Fruit fly (Drosophila melanogaster) whole organism, embryonic: Measurements from ENCODE around the gene LSm3.

Experiments used
- Atf6 ChIP-seq: fragments of 200-800 bp; sonication (Bioruptor generic); IDR thresholded peaks from 2 replicates; pipeline ENCODE4 v1.3.6; 2022; ENCODE audit warnings: missing biosample characterization, missing genetic modification characterization
- CG10274 ChIP-seq: fragments of 200-800 bp; sonication (Bioruptor generic); optimal IDR thresholded peaks from 3 replicates; lab custom pipeline; 2017; ENCODE audit warnings: missing biosample characterization, mild to moderate bottlenecking, missing genetic modification characterization
- CG10543 ChIP-seq: fragments of 200-800 bp; sonication (Bioruptor generic); optimal IDR thresholded peaks from 3 replicates; lab custom pipeline; 2017; ENCODE audit warnings: missing biosample characterization, mild to moderate bottlenecking, missing genetic modification characterization, moderate library complexity
- CG11504 ChIP-seq: fragments of 200-800 bp; sonication (Bioruptor generic); optimal IDR thresholded peaks from 3 replicates; lab custom pipeline; 2019; ENCODE audit warnings: missing biosample characterization, mild to moderate bottlenecking, missing genetic modification characterization, moderate library complexity
- CG11696 ChIP-seq: fragments of 200-800 bp; sonication (Bioruptor generic); IDR thresholded peaks from 2 replicates; pipeline ENCODE4 v1.3.6; 2022; ENCODE audit warnings: missing biosample characterization, missing genetic modification characterization
- CG11723 ChIP-seq: fragments of 200-800 bp; sonication (Bioruptor generic); optimal IDR thresholded peaks from 2 replicates; lab custom pipeline; 2017; ENCODE audit warnings: missing biosample characterization, mild to moderate bottlenecking, missing genetic modification characterization
- CG13775 ChIP-seq: fragments of 200-800 bp; sonication (Bioruptor generic); optimal IDR thresholded peaks from 3 replicates; lab custom pipeline; 2017; ENCODE audit warnings: missing biosample characterization, mild to moderate bottlenecking, missing genetic modification characterization
- CG15073 ChIP-seq: fragments of 200-800 bp; sonication (Bioruptor generic); optimal IDR thresholded peaks from 2 replicates; lab custom pipeline; 2016; ENCODE audit warnings: missing biosample characterization, missing genetic modification characterization
- CG15601 ChIP-seq: fragments of 200-800 bp; sonication (Bioruptor generic); optimal IDR thresholded peaks from 3 replicates; lab custom pipeline; 2019; ENCODE audit warnings: missing biosample characterization, mild to moderate bottlenecking, missing genetic modification characterization, moderate library complexity
- CG2120 ChIP-seq: fragments of 200-800 bp; sonication (Bioruptor generic); optimal IDR thresholded peaks from 3 replicates; lab custom pipeline; 2016; ENCODE audit warnings: missing biosample characterization, missing genetic modification characterization
- CG2129 ChIP-seq: fragments of 200-800 bp; sonication (Bioruptor generic); IDR thresholded peaks from 2 replicates; pipeline ENCODE4 v1.3.6; 2022; ENCODE audit warnings: missing biosample characterization, missing genetic modification characterization; ENCODE audit not compliant: partially characterized antibody
- CG2712 ChIP-seq: fragments of 200-800 bp; optimal IDR thresholded peaks from 3 replicates; lab custom pipeline; 2019; ENCODE audit warnings: missing biosample characterization, mild to moderate bottlenecking, missing genetic modification characterization, moderate library complexity
- CG30431 ChIP-seq: fragments of 200-800 bp; sonication (Bioruptor generic); optimal IDR thresholded peaks from 2 replicates; lab custom pipeline; 2017; ENCODE audit warnings: missing biosample characterization, missing genetic modification characterization
- CG32767 ChIP-seq: fragments of 200-800 bp; sonication (Bioruptor generic); IDR thresholded peaks from 2 replicates; pipeline ENCODE4 v1.3.6; 2022; ENCODE audit warnings: missing biosample characterization, missing genetic modification characterization
- CG34376 ChIP-seq: fragments of 200-800 bp; sonication (Bioruptor generic); optimal IDR thresholded peaks from 2 replicates; lab custom pipeline; 2018; ENCODE audit warnings: missing biosample characterization, mild to moderate bottlenecking, missing genetic modification characterization
- CG3726 ChIP-seq: fragments of 200-800 bp; sonication (Bioruptor generic); IDR thresholded peaks from 3 replicates; pipeline ENCODE4, ENCODE4 v1.3.6; 2022; ENCODE audit warnings: missing biosample characterization, missing genetic modification characterization
- CG4328 ChIP-seq: fragments of 200-800 bp; sonication (Bioruptor generic); optimal IDR thresholded peaks from 3 replicates; lab custom pipeline; 2017; ENCODE audit warnings: missing biosample characterization, missing genetic modification reagents, missing genetic modification characterization
- CG6654 ChIP-seq: fragments of 200-800 bp; sonication (Bioruptor generic); optimal IDR thresholded peaks from 2 replicates; lab custom pipeline; 2017; ENCODE audit warnings: missing biosample characterization, mild to moderate bottlenecking, missing genetic modification characterization
- CG7839 ChIP-seq: fragments of 200-800 bp; sonication (Bioruptor generic); optimal IDR thresholded peaks from 3 replicates; lab custom pipeline; 2018; ENCODE audit warnings: missing biosample characterization, mild to moderate bottlenecking, missing genetic modification characterization, moderate library complexity
- CG9215 ChIP-seq: fragments of 200-800 bp; sonication (Bioruptor generic); IDR thresholded peaks from 2 replicates; pipeline ENCODE4 v1.3.6; 2022; ENCODE audit warnings: missing biosample characterization, missing genetic modification characterization
- CG9797 ChIP-seq: fragments of 200-800 bp; sonication (Bioruptor generic); optimal IDR thresholded peaks from 3 replicates; lab custom pipeline; 2018; ENCODE audit warnings: missing biosample characterization, mild to moderate bottlenecking, missing genetic modification characterization
- CG9876 ChIP-seq: fragments of 200-800 bp; sonication (Bioruptor generic); optimal IDR thresholded peaks from 2 replicates; lab custom pipeline; 2016; ENCODE audit warnings: missing biosample characterization, missing genetic modification characterization
- Dip3 ChIP-seq: fragments of 200-800 bp; sonication (Bioruptor generic); optimal IDR thresholded peaks from 3 replicates; lab custom pipeline; 2016; ENCODE audit warnings: missing biosample characterization, missing genetic modification characterization
- Dp ChIP-seq: fragments of 200-800 bp; sonication (Bioruptor generic); optimal IDR thresholded peaks from 2 replicates; lab custom pipeline; 2018; ENCODE audit warnings: missing biosample characterization, mild to moderate bottlenecking, missing genetic modification characterization, moderate library complexity
- Drgx ChIP-seq: fragments of 200-800 bp; sonication (Bioruptor generic); IDR thresholded peaks from 2 replicates; pipeline ENCODE4 v1.3.6; 2022; ENCODE audit warnings: missing biosample characterization, missing genetic modification characterization
- HLH3B ChIP-seq: fragments of 200-800 bp; sonication (Bioruptor generic); IDR thresholded peaks from 2 replicates; pipeline ENCODE4 v1.3.6; 2022; ENCODE audit warnings: missing biosample characterization, missing genetic modification characterization
- Jarid2 ChIP-seq: fragments of 200-800 bp; sonication (Bioruptor generic); optimal IDR thresholded peaks from 3 replicates; lab custom pipeline; 2017; ENCODE audit warnings: mild to moderate bottlenecking, missing biosample characterization, missing genetic modification reagents, missing genetic modification characterization
- Mes4 ChIP-seq: fragments of 200-800 bp; sonication (Bioruptor generic); optimal IDR thresholded peaks from 2 replicates; lab custom pipeline; 2016; ENCODE audit warnings: missing biosample characterization, missing genetic modification characterization
- Optix ChIP-seq: fragments of 200-800 bp; sonication (Bioruptor generic); IDR thresholded peaks from 3 replicates; pipeline ENCODE4 v1.3.6; 2022; ENCODE audit warnings: missing biosample characterization, missing genetic modification characterization
- abd-A ChIP-seq: fragments of 200-800 bp; sonication (Bioruptor generic); optimal IDR thresholded peaks from 3 replicates; lab custom pipeline; 2019; ENCODE audit warnings: missing biosample characterization, mild to moderate bottlenecking, missing genetic modification characterization, moderate library complexity
- bab2 ChIP-seq: fragments of 200-800 bp; sonication (Bioruptor generic); optimal IDR thresholded peaks from 2 replicates; lab custom pipeline; 2016; ENCODE audit warnings: missing biosample characterization, missing genetic modification characterization
- chinmo ChIP-seq: fragments of 200-800 bp; sonication (Bioruptor generic); IDR thresholded peaks from 4 replicates; pipeline ENCODE4 v1.3.6; 2022; ENCODE audit warnings: missing biosample characterization, missing genetic modification characterization; ENCODE audit not compliant: partially characterized antibody
- danr ChIP-seq: fragments of 200-800 bp; sonication (Bioruptor generic); IDR thresholded peaks from 2 replicates; pipeline ENCODE4 v1.3.6; 2022; ENCODE audit warnings: missing biosample characterization, missing genetic modification characterization
- dm ChIP-seq: fragments of 200-800 bp; sonication (Bioruptor generic); optimal IDR thresholded peaks from 3 replicates; lab custom pipeline; 2016; ENCODE audit warnings: missing biosample characterization, missing genetic modification characterization
- eve ChIP-seq, 2 experiments: fragments of >200 bp; optimal IDR thresholded peaks; 2 replicates each; lab custom pipeline; 2017; ENCODE audit warnings: missing biosample characterization in 2 of 2, missing genetic modification characterization in 2 of 2
- fd64A ChIP-seq: fragments of 200-800 bp; sonication (Bioruptor generic); optimal IDR thresholded peaks from 3 replicates; lab custom pipeline; 2018; ENCODE audit warnings: missing biosample characterization, mild to moderate bottlenecking, missing genetic modification characterization
- ftz-f1 ChIP-seq: fragments of 200-800 bp; sonication (Bioruptor generic); optimal IDR thresholded peaks from 2 replicates; lab custom pipeline; 2016; ENCODE audit warnings: missing biosample characterization, missing genetic modification characterization
- gce ChIP-seq: fragments of 200-800 bp; sonication (Bioruptor generic); IDR thresholded peaks from 3 replicates; pipeline ENCODE4 v1.3.6; 2022; ENCODE audit warnings: missing biosample characterization, missing genetic modification characterization
- ham ChIP-seq: fragments of 200-800 bp; sonication (Bioruptor generic); IDR thresholded peaks from 2 replicates; pipeline ENCODE4 v1.3.6; 2022; ENCODE audit warnings: missing biosample characterization, missing genetic modification characterization
- hbn ChIP-seq: fragments of 200-800 bp; sonication (Bioruptor generic); IDR thresholded peaks from 2 replicates; pipeline ENCODE4 v1.3.6; 2022; ENCODE audit warnings: missing biosample characterization, missing genetic modification characterization; ENCODE audit not compliant: partially characterized antibody
- nerfin-1 ChIP-seq: fragments of 200-800 bp; sonication (Bioruptor generic); optimal IDR thresholded peaks from 3 replicates; lab custom pipeline; 2019; ENCODE audit warnings: missing biosample characterization, mild to moderate bottlenecking, missing genetic modification characterization, moderate library complexity
- odd ChIP-seq: fragments of 200-800 bp; sonication (Bioruptor generic); optimal IDR thresholded peaks from 2 replicates; lab custom pipeline; 2017; ENCODE audit warnings: missing biosample characterization, mild to moderate bottlenecking, missing genetic modification characterization
- org-1 ChIP-seq: fragments of 200-800 bp; sonication (Bioruptor generic); optimal IDR thresholded peaks from 2 replicates; lab custom pipeline; 2017; ENCODE audit warnings: missing biosample characterization, missing genetic modification characterization
- phol ChIP-seq: fragments of 200-800 bp; sonication (Bioruptor generic); optimal IDR thresholded peaks from 3 replicates; lab custom pipeline; 2018; ENCODE audit warnings: missing biosample characterization, mild to moderate bottlenecking, missing genetic modification characterization, moderate library complexity
- pnt ChIP-seq: fragments of 200-800 bp; sonication (Bioruptor generic); optimal IDR thresholded peaks from 3 replicates; lab custom pipeline; 2016; ENCODE audit warnings: missing biosample characterization, missing genetic modification characterization
- pzg ChIP-seq: fragments of 200-800 bp; sonication (Bioruptor generic); optimal IDR thresholded peaks from 3 replicates; lab custom pipeline; 2018; ENCODE audit warnings: missing biosample characterization, mild to moderate bottlenecking, missing genetic modification characterization, moderate library complexity
- stc ChIP-seq: fragments of 200-800 bp; sonication (Bioruptor generic); IDR thresholded peaks from 2 replicates; pipeline ENCODE4 v1.3.6; 2022; ENCODE audit warnings: missing biosample characterization, missing genetic modification characterization
- tna ChIP-seq: fragments of 200-800 bp; sonication (Bioruptor generic); IDR thresholded peaks from 2 replicates; pipeline ENCODE4 v1.3.6; 2022; ENCODE audit warnings: missing biosample characterization, missing genetic modification characterization; ENCODE audit not compliant: partially characterized antibody
- wek ChIP-seq: fragments of 200-800 bp; sonication (Bioruptor generic); optimal IDR thresholded peaks from 3 replicates; lab custom pipeline; 2018; ENCODE audit warnings: missing biosample characterization, mild to moderate bottlenecking, missing genetic modification characterization, moderate library complexity

LSm3 gene

dm6 chr3R:24037538-24038265, 41.6 kb downstream of the LSm3 start, which contains the start of gene spas (continued):
- peak; percentile 61 for TF ChIP-seq CG30431 (GFP tag; lab: Kevin White, UChicago)
- peak; percentile 65 for TF ChIP-seq pnt (GFP tag; lab: Kevin White, UChicago)
- peak; percentile 76; the same call in 2 of the 3 replicates for TF ChIP-seq Optix (GFP tag; lab: Robert Waterston, UW)
- peak; percentile 17 for TF ChIP-seq Mes4 (GFP tag; lab: Kevin White, UChicago)
- 0 out of 2 replicates have a peak, but pooled peaks have one; percentile 5 for TF ChIP-seq Atf6 (GFP tag; lab: Robert Waterston, UW)
- peak; percentile 36 for TF ChIP-seq CG10543
- TF ChIP-seq ftz-f1 (GFP tag; lab: Kevin White, UChicago) = peak; percentile 98
- peak; percentile 53 for TF ChIP-seq nerfin-1 (tag; lab: Kevin White, UChicago)
- TF ChIP-seq CG13775 (GFP tag; lab: Kevin White, UChicago) = peak; percentile 87
- no peak for TF ChIP-seq CG11504 (tag; lab: Kevin White, UChicago)
- TF ChIP-seq CG4328 (GFP tag; lab: Kevin White, UChicago) = peak; percentile 20
- no peak for TF ChIP-seq gce (GFP tag; lab: Robert Waterston, UW)
- TF ChIP-seq CG2712 = peak; percentile 69
- TF ChIP-seq CG9797 (GFP tag; lab: Kevin White, UChicago) = peak; percentile 40
- TF ChIP-seq CG34376 (GFP tag; lab: Kevin White, UChicago) = peak; percentile 37
- no peak for TF ChIP-seq ham (GFP tag; lab: Robert Waterston, UW)
- 0 out of 2 replicates have a peak, but pooled peaks have one; percentile 18 for TF ChIP-seq Drgx
- TF ChIP-seq stc (GFP tag; lab: Robert Waterston, UW) = peak; percentile 47; the same call in 1 of the 2 replicates
- TF ChIP-seq CG11723 (GFP tag; lab: Kevin White, UChicago) = no peak
- TF ChIP-seq Dip3 (GFP tag; lab: Kevin White, UChicago) = peak; percentile 78
- peak; percentile 75 for TF ChIP-seq bab2
- TF ChIP-seq CG3726 (GFP tag; lab: Robert Waterston, UW) = peak; percentile 33; the same call in 2 of the 3 replicates
- peak; percentile 81 for TF ChIP-seq phol (tag; lab: Kevin White, UChicago)
- TF ChIP-seq HLH3B = peak; percentile 62
- TF ChIP-seq CG9215 (GFP tag; lab: Robert Waterston, UW) = peak; percentile 78
- no peak; the same call in 1 of the 2 replicates for TF ChIP-seq CG32767 (GFP tag; lab: Robert Waterston, UW)
- no peak for TF ChIP-seq CG11696 (GFP tag; lab: Robert Waterston, UW)
- peak; percentile 29 for TF ChIP-seq CG15601
- peak; percentile 94 for TF ChIP-seq hbn (GFP tag; lab: Robert Waterston, UW)
- TF ChIP-seq CG15073 (GFP tag; lab: Kevin White, UChicago) = peak; percentile 26
- peak; percentile 68 for TF ChIP-seq pzg (GFP tag; lab: Kevin White, UChicago)
- no peak for TF ChIP-seq CG6654 (GFP tag; lab: Kevin White, UChicago)
- no peak for TF ChIP-seq eve (GFP tag; optimal IDR thresholded peaks at IDR 0.05; lab: Kevin White, UChicago)
- TF ChIP-seq chinmo (GFP tag; lab: Robert Waterston, UW) = 0 out of 4 replicates have a peak, but pooled peaks have one; percentile 68
- peak; percentile 67 for TF ChIP-seq dm (GFP tag; lab: Kevin White, UChicago)
- TF ChIP-seq CG7839 (tag; lab: Kevin White, UChicago) = peak; percentile 57
- TF ChIP-seq danr = peak; percentile 50; the same call in 1 of the 2 replicates
- no peak for TF ChIP-seq CG10274 (GFP tag; lab: Kevin White, UChicago)
- TF ChIP-seq CG9876 (GFP tag; lab: Kevin White, UChicago) = peak; percentile 31
- no peak for TF ChIP-seq Jarid2
- TF ChIP-seq tna (GFP tag; lab: Robert Waterston, UW) = peak; percentile 79; the same call in 1 of the 2 replicates
- no peak for TF ChIP-seq abd-A (tag; lab: Kevin White, UChicago)
- no peak for TF ChIP-seq fd64A (GFP tag; lab: Kevin White, UChicago)
- peak; percentile 2 for TF ChIP-seq org-1 (GFP tag; lab: Kevin White, UChicago)
- peak; percentile 88 for TF ChIP-seq CG2129 (GFP tag; lab: Robert Waterston, UW)
- TF ChIP-seq Dp (GFP tag; lab: Kevin White, UChicago) = peak; percentile 31
- TF ChIP-seq wek (GFP tag; lab: Kevin White, UChicago) = no peak
- no peak for TF ChIP-seq odd (GFP tag; lab: Kevin White, UChicago)
- peak; percentile 88 for TF ChIP-seq CG2120
